Worm (Caenorhabditis elegans): ENCODE data around the gene pacl-1.

DNA sequence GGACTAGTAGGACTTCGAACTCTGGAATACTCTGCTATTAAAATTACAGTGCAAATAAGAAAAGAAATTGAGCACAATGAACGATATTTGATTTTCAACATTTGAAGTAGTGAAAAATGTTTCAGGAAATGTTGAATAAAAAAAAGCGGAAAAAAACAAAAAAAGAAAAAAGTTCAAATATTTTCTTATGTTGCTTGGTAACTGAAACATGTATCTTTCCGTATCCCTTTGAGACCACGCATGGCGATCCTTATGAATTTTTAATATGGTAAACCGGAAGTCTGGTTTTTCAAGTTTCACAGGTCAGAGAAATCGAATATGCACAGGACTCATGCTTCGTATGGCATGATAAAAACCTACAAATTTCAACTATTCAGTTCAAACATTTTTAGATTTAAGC lies 12.4 kb upstream of the pacl-1 start, which contains the start of gene F28G4.3:
- no peak for TF ChIP-seq aha-1 (tag)
- no peak for TF ChIP-seq unc-130 (GFP tag; optimal IDR thresholded peaks at IDR 0.05)
- TF ChIP-seq sdz-12 (GFP tag; optimal IDR thresholded peaks at IDR 0.05) = no peak
- TF ChIP-seq php-3 (GFP tag; IDR thresholded peaks at IDR 0.05) = no peak
- no peak for TF ChIP-seq unc-39 (tag; optimal IDR thresholded peaks at IDR 0.05)
- no peak for TF ChIP-seq spr-1 (tag; optimal IDR thresholded peaks at IDR 0.05)
